Fruit fly (Drosophila melanogaster) whole organism, pupa: ENCODE data around the gene Ir62a.

Experiments used
- CG10348 ChIP-seq: fragments of 200-800 bp; sonication (Bioruptor generic); IDR thresholded peaks from 2 replicates; pipeline ENCODE4 v1.3.6; 2022; ENCODE audit warnings: missing biosample characterization, missing genetic modification characterization
- CG12605 ChIP-seq: fragments of 200-800 bp; sonication (Bioruptor generic); IDR thresholded peaks from 2 replicates; pipeline ENCODE4 v1.3.6; 2022; ENCODE audit warnings: missing biosample characterization, missing genetic modification characterization
- CG13204 ChIP-seq: fragments of 200-800 bp; sonication (Bioruptor generic); optimal IDR thresholded peaks from 2 replicates; lab custom pipeline; 2018; ENCODE audit warnings: missing biosample characterization, mild to moderate bottlenecking, missing genetic modification characterization, moderate library complexity
- CG14655 ChIP-seq: fragments of 200-800 bp; sonication (Bioruptor generic); optimal IDR thresholded peaks from 3 replicates; lab custom pipeline; 2017; ENCODE audit warnings: mild to moderate bottlenecking, missing biosample characterization, missing genetic modification reagents, missing genetic modification characterization
- CG15710 ChIP-seq: fragments of 200-800 bp; sonication (Bioruptor generic); optimal IDR thresholded peaks from 2 replicates; lab custom pipeline; 2018; ENCODE audit warnings: missing biosample characterization, mild to moderate bottlenecking, missing genetic modification characterization, moderate library complexity
- CG17806 ChIP-seq: fragments of 200-800 bp; sonication (Bioruptor generic); optimal IDR thresholded peaks from 2 replicates; lab custom pipeline; 2018; ENCODE audit warnings: missing biosample characterization, mild to moderate bottlenecking, missing genetic modification characterization, moderate library complexity
- CG32121 ChIP-seq: fragments of 200-800 bp; sonication (Bioruptor generic); IDR thresholded peaks from 2 replicates; pipeline ENCODE4 v1.3.6; 2022; ENCODE audit warnings: missing biosample characterization, missing genetic modification characterization
- CG34367 ChIP-seq: fragments of 200-800 bp; sonication (Bioruptor generic); optimal IDR thresholded peaks from 2 replicates; lab custom pipeline; 2018; ENCODE audit warnings: missing biosample characterization, mild to moderate bottlenecking, missing genetic modification characterization
- CG4496 ChIP-seq: fragments of 200-800 bp; sonication (Bioruptor generic); IDR thresholded peaks from 3 replicates; pipeline ENCODE4 v1.3.6; 2022; ENCODE audit warnings: missing biosample characterization, missing genetic modification characterization
- CG8159 ChIP-seq: fragments of 200-800 bp; sonication (Bioruptor generic); optimal IDR thresholded peaks from 3 replicates; lab custom pipeline; 2018; ENCODE audit warnings: missing biosample characterization, mild to moderate bottlenecking, missing genetic modification characterization, moderate library complexity
- CG8301 ChIP-seq: fragments of 200-800 bp; sonication (Bioruptor generic); optimal IDR thresholded peaks from 2 replicates; lab custom pipeline; 2018; ENCODE audit warnings: missing biosample characterization, mild to moderate bottlenecking, missing genetic modification characterization
- CG9948 ChIP-seq: fragments of 200-800 bp; sonication (Bioruptor generic); optimal IDR thresholded peaks from 2 replicates; lab custom pipeline; 2018; ENCODE audit warnings: missing biosample characterization, mild to moderate bottlenecking, missing genetic modification characterization, moderate library complexity
- D1 ChIP-seq: fragments of 200-800 bp; sonication (Bioruptor generic); optimal IDR thresholded peaks from 2 replicates; lab custom pipeline; 2018; ENCODE audit warnings: missing biosample characterization, mild to moderate bottlenecking, missing genetic modification characterization, moderate library complexity
- EcR ChIP-seq: fragments of 200-800 bp; sonication (Bioruptor generic); optimal IDR thresholded peaks from 3 replicates; lab custom pipeline; 2019; ENCODE audit warnings: missing biosample characterization, missing genetic modification characterization, mild to moderate bottlenecking, moderate library complexity, missing genetic modification reagents
- Ets98B ChIP-seq: fragments of 200-800 bp; sonication (Bioruptor generic); IDR thresholded peaks from 2 replicates; pipeline ENCODE4 v1.3.6; 2022; ENCODE audit warnings: missing biosample characterization, missing genetic modification characterization
- Pif1A ChIP-seq: fragments of 200-800 bp; sonication (Bioruptor generic); optimal IDR thresholded peaks from 3 replicates; lab custom pipeline; 2016; ENCODE audit warnings: missing biosample characterization, missing genetic modification characterization
- Pif1B ChIP-seq: fragments of 200-800 bp; sonication (Bioruptor generic); optimal IDR thresholded peaks from 3 replicates; lab custom pipeline; 2016; ENCODE audit warnings: missing biosample characterization, missing genetic modification characterization
- Snoo ChIP-seq: fragments of 200-800 bp; sonication (Bioruptor generic); optimal IDR thresholded peaks from 3 replicates; lab custom pipeline; 2017; ENCODE audit warnings: missing biosample characterization, mild to moderate bottlenecking, missing genetic modification characterization, inconsistent platforms
- fd96Ca ChIP-seq: fragments of 200-800 bp; sonication (Bioruptor generic); IDR thresholded peaks from 3 replicates; pipeline ENCODE4 v1.3.6; 2022; ENCODE audit warnings: missing biosample characterization, missing genetic modification characterization
- gl ChIP-seq: fragments of 200-800 bp; sonication (Bioruptor generic); optimal IDR thresholded peaks from 2 replicates; lab custom pipeline; 2018; ENCODE audit warnings: missing biosample characterization, mild to moderate bottlenecking, missing genetic modification characterization
- rn ChIP-seq: fragments of 200-800 bp; sonication (Bioruptor generic); IDR thresholded peaks from 2 replicates; pipeline ENCODE4 v1.3.6; 2022; ENCODE audit warnings: missing biosample characterization, missing genetic modification characterization

Ir62a gene

DNA sequence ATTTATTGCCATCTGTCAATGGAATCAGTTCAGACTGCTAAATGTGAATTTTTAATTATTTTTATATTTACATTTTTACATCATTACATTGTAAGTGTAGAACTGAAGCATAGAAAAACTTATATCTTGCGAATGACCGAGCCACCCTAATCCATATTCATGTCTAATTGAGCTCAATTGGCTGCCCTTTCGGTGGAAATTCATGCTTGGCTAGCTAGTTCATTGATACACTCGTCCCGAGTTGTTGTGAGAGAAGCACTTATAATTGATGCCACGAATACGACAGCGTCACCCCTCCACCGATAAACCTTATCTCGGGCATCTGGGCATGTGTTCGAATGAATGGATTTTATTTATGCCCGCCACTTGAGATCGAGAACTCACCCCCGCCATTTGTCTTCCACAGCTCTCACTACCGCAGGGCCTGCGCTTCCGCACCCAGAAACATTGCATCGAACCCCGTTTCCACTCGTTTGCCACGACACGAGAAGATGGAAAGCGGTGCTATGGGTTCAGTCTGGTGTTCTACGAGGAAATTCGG, 7.3 kb upstream of the Ir62a start:
- TF ChIP-seq CG13204 (GFP tag; lab: Kevin White, UChicago) (no peak), gl (tag; lab: Kevin White, UChicago) (no peak), CG8301 (tag; lab: Kevin White, UChicago) (no peak), CG9948 (tag; lab: Kevin White, UChicago) (no peak), CG32121 (GFP tag; lab: Robert Waterston, UW) (no peak), CG10348 (GFP tag; lab: Robert Waterston, UW) (no peak), fd96Ca (GFP tag; lab: Robert Waterston, UW) (no peak), CG14655 (GFP tag; lab: Kevin White, UChicago) (no peak), CG8159 (tag; lab: Kevin White, UChicago) (peak; percentile 46), EcR (GFP tag; lab: Kevin White, UChicago) (peak; percentile 1), CG17806 (tag; lab: Kevin White, UChicago) (no peak), rn (no peak)
- TF ChIP-seq, all 21 proteins: peak for 2

dm6 chr3L:1537353-1537752, 6.3 kb upstream of the Ir62a start:
- TF ChIP-seq Pif1B (GFP tag; lab: Kevin White, UChicago) (no peak), D1 (no peak), CG10348 (GFP tag; lab: Robert Waterston, UW) (no peak), CG14655 (GFP tag; lab: Kevin White, UChicago) (no peak), CG17806 (tag; lab: Kevin White, UChicago) (no peak)
- TF ChIP-seq, all 21 proteins: peak for 0

DNA sequence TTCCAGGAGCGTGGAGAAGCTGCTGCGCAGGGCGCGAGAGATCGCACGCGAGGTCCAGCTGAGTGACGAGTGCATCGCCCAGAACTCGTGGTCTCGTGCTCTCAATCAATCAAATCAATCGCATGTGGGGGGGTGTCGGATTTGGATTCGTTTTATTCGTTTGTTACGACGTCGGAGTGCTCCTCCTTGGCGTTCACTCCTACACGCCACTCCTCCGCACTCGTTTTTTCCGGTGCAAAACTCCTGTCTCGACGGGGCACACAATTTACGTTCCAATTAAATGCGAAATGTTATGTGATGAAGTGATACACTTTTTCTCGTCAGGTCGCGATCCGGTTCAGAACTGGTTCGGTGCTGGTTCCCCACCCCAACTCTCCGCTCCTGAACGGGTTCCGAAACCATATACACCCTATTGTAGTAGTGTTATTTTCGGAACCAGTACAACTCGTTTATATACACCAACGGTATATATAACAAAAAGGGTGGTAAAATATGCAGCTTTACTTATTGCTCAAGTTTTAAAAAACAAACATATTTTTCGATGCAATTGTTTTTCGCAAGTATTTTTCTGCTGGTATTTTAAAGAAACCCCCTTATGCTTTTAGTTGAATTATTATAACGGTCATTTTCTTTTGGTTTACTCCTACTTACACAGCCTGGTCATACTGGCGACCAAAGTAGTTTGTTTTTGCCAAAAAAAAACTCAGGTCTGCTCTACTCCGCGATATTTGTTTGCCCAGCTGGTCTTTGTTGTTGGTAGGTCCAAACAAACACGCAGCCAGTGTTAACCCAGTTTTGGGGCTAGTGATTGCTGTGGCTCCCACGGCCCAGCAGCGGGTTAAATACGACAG, 5.7 kb upstream of the Ir62a start, which contains the start of the genes CG12091 and pns:
Gene CG12091 (minus strand): TSS at position 349 of the 851 bp plus-strand sequence.
Gene pns (plus strand): TSS at position 651 of the 851 bp plus-strand sequence.
- TF ChIP-seq CG8301 (tag; lab: Kevin White, UChicago): peak; percentile 26
- 0 out of 2 replicates have a peak, but pooled peaks have one; percentile 18 for TF ChIP-seq CG12605
- TF ChIP-seq rn: no peak
- TF ChIP-seq D1: no peak
- TF ChIP-seq fd96Ca (GFP tag; lab: Robert Waterston, UW): 0 out of 3 replicates have a peak, but pooled peaks have one; percentile 13
- no peak for TF ChIP-seq Pif1B (GFP tag; lab: Kevin White, UChicago)
- peak; percentile 36 for TF ChIP-seq CG17806 (tag; lab: Kevin White, UChicago)
- peak; percentile 57 for TF ChIP-seq EcR (GFP tag; lab: Kevin White, UChicago)
- TF ChIP-seq CG10348 (GFP tag; lab: Robert Waterston, UW): no peak
- peak; percentile 25 for TF ChIP-seq CG34367 (tag; lab: Kevin White, UChicago)
- peak; percentile 16 for TF ChIP-seq CG9948 (tag; lab: Kevin White, UChicago)
- TF ChIP-seq Pif1A (GFP tag; lab: Kevin White, UChicago): no peak
- TF ChIP-seq CG8159 (tag; lab: Kevin White, UChicago): peak; percentile 53
- TF ChIP-seq CG15710: peak; percentile 24
- TF ChIP-seq Ets98B (GFP tag; lab: Robert Waterston, UW): peak; percentile 63
- no peak for TF ChIP-seq gl (tag; lab: Kevin White, UChicago)
- no peak for TF ChIP-seq CG14655 (GFP tag; lab: Kevin White, UChicago)
- peak; percentile 43; the same call in 1 of the 2 replicates for TF ChIP-seq CG32121 (GFP tag; lab: Robert Waterston, UW)
- TF ChIP-seq CG4496 (GFP tag; lab: Robert Waterston, UW): peak; percentile 76
- TF ChIP-seq Snoo (tag; lab: Kevin White, UChicago): peak; percentile 65
- TF ChIP-seq CG13204 (GFP tag; lab: Kevin White, UChicago): no peak
- TF ChIP-seq, all 21 proteins: peak for 13

DNA sequence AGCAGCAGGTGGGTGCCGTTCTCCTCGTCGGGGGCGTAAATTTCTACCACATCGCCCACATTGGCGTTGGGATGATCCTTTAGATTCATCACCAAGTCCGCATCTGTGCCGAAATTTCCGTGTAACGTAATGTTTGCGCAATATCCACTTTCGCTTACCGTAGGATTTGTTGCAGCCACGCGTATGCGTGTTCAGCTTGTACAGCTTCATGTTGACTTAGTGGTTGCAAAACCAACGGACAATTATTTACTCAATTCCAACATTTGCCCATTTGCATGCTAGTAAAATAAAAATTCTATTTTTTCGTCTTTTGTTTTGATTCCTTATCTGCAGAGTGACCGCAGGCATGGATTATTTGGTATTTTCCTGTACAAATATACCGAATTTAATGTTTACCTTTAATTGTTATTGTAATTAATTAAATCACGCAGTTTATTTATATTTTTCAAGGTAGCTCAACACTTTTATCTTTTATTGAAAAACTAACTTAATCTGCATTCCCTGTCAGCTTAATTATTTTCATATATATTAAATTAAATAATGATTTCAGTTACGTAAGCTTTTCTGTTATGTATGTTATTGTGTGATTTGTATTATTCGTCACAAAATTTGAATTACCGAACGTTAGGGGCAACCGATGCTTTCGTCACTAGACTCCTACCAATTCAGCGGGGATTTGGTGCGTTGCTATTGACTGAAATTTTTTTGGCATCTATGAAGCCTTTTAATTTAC, 2.8 kb upstream of the Ir62a start, which contains the start of gene Iml1:
Gene Iml1 (minus strand): TSS at position 336 of the 733 bp plus-strand sequence.
- TF ChIP-seq CG32121 (GFP tag; lab: Robert Waterston, UW): peak; percentile 50; the same call in 1 of the 2 replicates
- peak; percentile 44; the same call in 1 of the 3 replicates for TF ChIP-seq CG4496 (GFP tag; lab: Robert Waterston, UW)
- TF ChIP-seq CG13204 (GFP tag; lab: Kevin White, UChicago): no peak
- no peak for TF ChIP-seq CG8159 (tag; lab: Kevin White, UChicago)
- peak; percentile 38; the same call in 1 of the 2 replicates for TF ChIP-seq Ets98B (GFP tag; lab: Robert Waterston, UW)
